Worm (Caenorhabditis elegans): ENCODE data around the gene Y58A7A.2.

- TF ChIP-seq mep-1 (tag; optimal IDR thresholded peaks at IDR 0.05) (no peak), lsy-2 (tag; optimal IDR thresholded peaks at IDR 0.05) (no peak), nhr-76 (tag; optimal IDR thresholded peaks at IDR 0.05) (no peak)
Observed at ce11 chrV:5053335-5053734, 18.6 kb downstream of the Y58A7A.2 start, which contains the start of gene cwp-4.

Measured in whole organism, mixed stage, embryonic.